Worm (Caenorhabditis elegans) whole organism, late embryonic: ENCODE data around the gene Y22D7AL.6.

Experiments used
- nfya-1 ChIP-seq: sonication (generic microtip); optimal IDR thresholded peaks from 2 replicates; lab custom pipeline; 2017; ENCODE audit warnings: missing genetic modification characterization, mild to moderate bottlenecking, missing compliant biosample characterization, antibody characterized with exemption, moderate library complexity
- pqm-1 ChIP-seq: sonication (generic microtip); optimal IDR thresholded peaks from 2 replicates; lab custom pipeline; 2016; ENCODE audit warnings: missing genetic modification characterization, missing compliant biosample characterization
- rnt-1 ChIP-seq: sonication (generic microtip); optimal IDR thresholded peaks from 2 replicates; lab custom pipeline; 2016; ENCODE audit warnings: missing genetic modification characterization, missing compliant biosample characterization
- tbx-2 ChIP-seq: sonication (generic microtip); optimal IDR thresholded peaks from 2 replicates; lab custom pipeline; 2016; ENCODE audit warnings: missing genetic modification characterization, missing compliant biosample characterization

DNA sequence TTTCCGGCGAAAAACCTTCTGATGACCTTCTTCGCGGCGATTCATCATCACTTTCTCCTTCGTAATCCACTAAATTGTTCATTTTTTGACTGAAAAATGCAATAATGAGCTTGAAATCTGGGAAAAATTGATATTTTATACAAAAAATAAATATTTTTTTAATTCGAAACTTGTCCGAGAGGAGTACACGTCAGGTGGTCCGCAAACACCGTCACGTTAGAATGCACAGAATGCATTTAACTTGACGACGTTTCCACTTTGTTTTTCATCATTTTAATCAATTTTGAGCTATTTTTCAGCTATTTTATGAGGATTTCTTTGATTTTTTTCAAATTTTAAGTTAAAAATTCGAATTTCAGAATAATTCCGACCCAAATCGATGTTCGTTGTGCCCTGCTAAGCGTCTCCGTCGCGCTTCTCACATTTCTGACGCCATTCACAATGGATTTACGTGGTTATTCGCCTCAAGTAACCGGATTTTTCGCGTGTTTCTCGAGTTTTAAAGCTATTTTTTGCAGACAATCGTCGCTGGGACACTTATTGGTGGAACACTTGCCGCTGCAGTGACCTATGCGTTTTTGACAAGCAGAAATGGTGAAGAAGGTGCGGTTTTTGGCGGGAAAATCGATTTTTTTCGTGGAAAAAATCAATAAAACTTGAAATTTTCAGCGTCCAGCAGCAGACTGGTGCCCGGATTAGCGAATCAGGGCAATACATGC lies 46.1 kb upstream of the Y22D7AL.6 start, which contains the start of the genes eelo-1 and Y67D2.2:
- no peak for TF ChIP-seq tbx-2
- TF ChIP-seq nfya-1 (tag; lab: Kevin White, UChicago), result peak; percentile 8
- no peak for TF ChIP-seq pqm-1 (tag; lab: Kevin White, UChicago)
- no peak for TF ChIP-seq rnt-1 (tag; lab: Kevin White, UChicago)
